Fruit fly (Drosophila melanogaster): Measurements from ENCODE around the gene CG33514.

CG33514 gene

DNA sequence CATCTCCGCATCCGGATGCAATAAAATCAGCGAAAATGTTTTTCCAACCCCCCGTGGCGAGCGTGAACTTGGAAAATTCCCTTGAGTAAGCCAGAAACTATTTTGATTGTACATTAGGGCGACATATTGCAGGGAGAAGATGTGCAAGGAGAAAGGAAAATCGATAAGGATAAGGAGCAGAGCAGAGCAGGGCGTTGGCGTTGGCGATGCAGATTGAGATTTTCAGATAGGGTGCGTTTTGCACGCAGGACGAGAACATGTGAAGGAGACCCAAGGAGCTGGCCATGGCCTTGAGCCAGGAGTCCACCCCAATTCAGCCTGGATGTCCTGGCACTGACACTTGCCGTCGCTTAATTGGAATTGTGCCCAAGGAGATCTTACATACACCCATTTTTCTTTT, 8.2 kb upstream of the CG33514 start:
- no peak for TF ChIP-seq noc (tag; optimal IDR thresholded peaks at IDR 0.05)

dm6 chr3L:4357705-4358131, 7.5 kb upstream of the CG33514 start:
- no peak for TF ChIP-seq noc (tag; optimal IDR thresholded peaks at IDR 0.05)

- no peak for TF ChIP-seq noc (tag; optimal IDR thresholded peaks at IDR 0.05)
These were observed 5.4 kb upstream of the CG33514 start for dm6 chr3L:4359688-4360375.

- TF ChIP-seq noc (tag; optimal IDR thresholded peaks at IDR 0.05): no peak
These were observed 4.9 kb upstream of the CG33514 start for dm6 chr3L:4360376-4360703.

- no peak for TF ChIP-seq noc (tag; optimal IDR thresholded peaks at IDR 0.05)
These were observed 2.3 kb upstream of the CG33514 start for dm6 chr3L:4362937-4363336.

dm6 chr3L:4363484-4363883, 1.8 kb upstream of the CG33514 start:
- no peak for TF ChIP-seq noc (tag; optimal IDR thresholded peaks at IDR 0.05)

dm6 chr3L:4363887-4364794, 1.1 kb upstream of the CG33514 start, which contains the start of the genes Cip4 and mRpS6:
Gene Cip4, minus strand, starts transcription at chr3L:4364102.
Gene mRpS6, plus strand, starts transcription at chr3L:4364550.
- no peak for TF ChIP-seq noc (tag; optimal IDR thresholded peaks at IDR 0.05)

- no peak for TF ChIP-seq noc (tag; optimal IDR thresholded peaks at IDR 0.05)
These were observed 2.1 kb downstream of the CG33514 start, which contains the start of gene CG11342 for dm6 chr3L:4367339-4367738. Gene CG11342, minus strand, starts transcription at chr3L:4367458.

DNA sequence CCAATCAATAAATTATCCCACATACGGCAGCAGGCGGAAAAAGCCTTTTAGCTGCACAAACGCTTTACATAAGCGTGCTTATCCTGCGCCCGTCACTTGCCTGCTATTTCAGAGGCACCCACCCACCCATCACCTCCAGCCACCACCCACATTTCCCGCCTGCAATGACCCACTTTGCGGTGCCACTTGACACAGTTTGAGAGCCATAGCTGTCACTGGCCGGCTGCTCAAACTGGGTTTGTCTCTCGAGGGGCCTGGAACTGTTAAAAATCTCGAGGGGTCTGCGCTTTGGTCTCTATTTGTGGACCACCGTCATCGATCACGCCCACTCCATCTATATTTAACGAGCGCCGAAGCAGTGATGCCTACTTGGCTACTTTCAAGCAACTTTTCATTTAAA, 6.7 kb downstream of the CG33514 start:
- TF ChIP-seq noc (tag; optimal IDR thresholded peaks at IDR 0.05): no peak

- TF ChIP-seq noc (tag; optimal IDR thresholded peaks at IDR 0.05): no peak
These were observed 10.6 kb downstream of the CG33514 start for dm6 chr3L:4375675-4376366.

DNA sequence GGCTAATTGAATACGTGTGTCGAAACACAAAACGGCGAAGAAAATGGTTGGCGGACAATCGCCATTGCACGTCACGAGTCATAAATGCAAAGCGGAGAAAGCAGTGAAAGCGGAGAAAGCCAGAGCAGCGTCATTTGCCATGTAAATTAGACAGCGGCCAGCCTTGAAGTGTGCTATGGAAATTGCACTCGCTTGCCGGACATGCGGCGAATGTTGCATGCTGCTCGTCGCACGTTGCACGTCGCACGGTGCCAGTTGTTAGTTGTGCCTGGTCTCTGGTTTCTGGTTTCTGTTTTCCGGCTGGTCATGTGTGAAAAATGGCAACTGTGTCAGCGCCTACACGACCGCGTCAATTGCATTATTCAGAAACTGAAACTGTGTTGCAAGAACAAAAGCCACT, 12.3 kb downstream of the CG33514 start:
- TF ChIP-seq noc (tag; optimal IDR thresholded peaks at IDR 0.05): no peak

DNA sequence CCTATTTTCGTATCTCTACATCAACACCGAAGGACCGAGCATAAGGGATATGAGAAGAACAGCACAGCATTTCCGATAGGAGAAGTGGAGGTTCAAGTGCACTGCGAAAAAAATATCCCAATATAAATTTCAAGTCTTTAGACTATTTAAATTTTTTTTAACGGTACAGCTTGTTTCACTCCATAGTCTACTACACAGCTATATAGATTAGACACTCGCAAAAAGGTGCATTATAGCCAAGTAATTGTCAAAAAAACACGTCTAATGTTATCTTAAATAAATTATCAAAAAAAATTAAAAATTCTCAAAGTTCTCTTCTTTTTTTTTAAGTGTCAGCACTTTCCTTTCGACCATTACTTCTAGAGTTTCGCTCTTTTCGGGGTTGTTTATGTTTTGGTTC, 13.7 kb downstream of the CG33514 start:
- peak; percentile 6 for TF ChIP-seq noc (tag; optimal IDR thresholded peaks at IDR 0.05)

dm6 chr3L:4380231-4380645, 15.0 kb downstream of the CG33514 start, which contains the start of gene DopEcR:
Gene DopEcR, minus strand, starts transcription at chr3L:4380387.
- TF ChIP-seq noc (tag; optimal IDR thresholded peaks at IDR 0.05): no peak

dm6 chr3L:4381529-4381928, 16.3 kb downstream of the CG33514 start, which contains the start of gene CG32240:
Gene CG32240, minus strand, starts transcription at chr3L:4381629.
- no peak for TF ChIP-seq noc (tag; optimal IDR thresholded peaks at IDR 0.05)

DNA sequence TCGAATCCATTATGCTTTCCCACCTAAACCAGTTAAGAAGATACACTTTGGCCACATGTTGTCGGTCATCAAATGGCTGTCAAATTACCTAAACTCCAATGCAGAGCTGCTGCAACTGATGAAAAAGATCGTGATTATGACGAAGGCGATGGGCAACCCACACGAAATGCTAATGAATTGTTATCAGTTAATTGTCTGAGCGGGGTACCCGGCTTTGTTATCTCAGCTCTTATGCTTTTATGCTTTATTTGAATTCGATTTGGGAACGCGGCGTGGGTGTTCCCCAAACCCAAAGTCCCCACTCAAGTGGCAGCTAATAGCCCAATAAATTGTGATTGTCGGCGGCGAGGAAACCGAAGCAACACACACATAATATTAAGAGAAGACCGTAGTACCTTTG, 17.3 kb downstream of the CG33514 start:
- no peak for TF ChIP-seq noc (tag; optimal IDR thresholded peaks at IDR 0.05)

dm6 chr3L:4383104-4383503, 17.9 kb downstream of the CG33514 start:
- no peak for TF ChIP-seq noc (tag; optimal IDR thresholded peaks at IDR 0.05)

Measured in whole organism, larva.